Worm (Caenorhabditis elegans) whole organism, L4 larva: ENCODE data around the gene Y11D7A.19.
A peak's percentile ranks its signal among the peaks of the same experiment; 100 is the strongest.

ENCODE experiments used
- Y5F2A.4 ChIP-seq: fragments of 200-800 bp; sonication (Bioruptor generic); optimal IDR thresholded peaks from 2 replicates; lab custom pipeline; 2018; ENCODE audit warnings: mild to moderate bottlenecking, missing genetic modification characterization, missing compliant biosample characterization
- ama-1 ChIP-seq: fragments of 150-350 bp; optimal IDR thresholded peaks from 2 replicates; lab custom pipeline; 2014; ENCODE audit warnings: inconsistent platforms, mixed read lengths
- pha-4 ChIP-seq, 2 experiments: fragments of 150-350 bp in 1 of 2; fragments of 200-800 bp in 1 of 2; sonication (Bioruptor generic) in 1 of 2; IDR thresholded peaks in 1 of 2; optimal IDR thresholded peaks in 1 of 2; 2 replicates each; pipeline versions ENCODE4 v1.3.6 to Lab custom; 2014 to 2022; ENCODE audit warnings: missing genetic modification characterization in 2 of 2, missing genetic modification reagents in 2 of 2, missing biosample characterization in 1 of 2, missing compliant biosample characterization in 1 of 2
- unc-62 ChIP-seq, 3 experiments: fragments of 150-350 bp in 1 of 3; sonication (generic microtip); optimal IDR thresholded peaks in 2 of 3; peaks in 1 of 3; 1 replicate in 1 of 3; 2 replicates in 2 of 3; lab custom pipeline; 2014 to 2017; ENCODE audit warnings: missing biosample characterization in 3 of 3, missing genetic modification characterization in 3 of 3, missing genetic modification reagents in 3 of 3, missing genotype in 1 of 3

ce11 chrIV:9224825-9225224 lies 41.5 kb downstream of the Y11D7A.19 start, which contains the start of gene C46C2.3:
- TF ChIP-seq ama-1, result no peak
- no peak for TF ChIP-seq pha-4 (GFP tag; IDR thresholded peaks at IDR 0.05; lab: Robert Waterston, UW)
- TF ChIP-seq pha-4 (tag; optimal IDR thresholded peaks at IDR 0.05; lab: Kevin White, UChicago), result no peak
- peak in 1 of 2 experiments; percentile 19 for TF ChIP-seq unc-62 (GFP tag; optimal IDR thresholded peaks at IDR 0.05 in 1 of 2; lab: Kevin White, UChicago)
- TF ChIP-seq unc-62 (tag; optimal IDR thresholded peaks at IDR 0.05; lab: Kevin White, UChicago), result no peak
- TF ChIP-seq Y5F2A.4 (GFP tag; lab: Kevin White, UChicago), result no peak
